Fruit fly (Drosophila melanogaster) whole organism, larva: ENCODE results near the gene Es2.

Experiments used
- noc ChIP-seq: fragments of 200-800 bp; sonication (Bioruptor generic); optimal IDR thresholded peaks from 3 replicates; lab custom pipeline; 2019; ENCODE audit warnings: missing biosample characterization, mild to moderate bottlenecking, missing genetic modification characterization, moderate library complexity

Es2 gene

dm6 chrX:8469606-8470005 lies 8.3 kb downstream of the Es2 start:
- no peak for TF ChIP-seq noc

dm6 chrX:8470588-8470987 lies 9.3 kb downstream of the Es2 start, which contains the start of gene Cp7Fa:
Gene Cp7Fa (plus strand): TSS chrX:8470888.
- TF ChIP-seq noc = no peak

- no peak for TF ChIP-seq noc
Measured at dm6 chrX:8473339-8473887, 12.1 kb downstream of the Es2 start, which contains the start of gene Cp7Fb. Gene Cp7Fb (plus strand): TSS chrX:8473837.

dm6 chrX:8475657-8476056 lies 14.4 kb downstream of the Es2 start:
- TF ChIP-seq noc = no peak

- TF ChIP-seq noc = no peak
Measured at dm6 chrX:8476817-8477216, 15.5 kb downstream of the Es2 start, which contains the start of gene Cp7Fc. Gene Cp7Fc (plus strand): TSS chrX:8477117.

- TF ChIP-seq noc = no peak
Measured at dm6 chrX:8479031-8479568, 17.8 kb downstream of the Es2 start, which contains the start of gene Cp36. Gene Cp36 (plus strand): TSS chrX:8479319.

- no peak for TF ChIP-seq noc
Measured at dm6 chrX:8481462-8481861, 20.2 kb downstream of the Es2 start, which contains the start of gene Cp38. Gene Cp38 (plus strand): TSS chrX:8481837.

- TF ChIP-seq noc = no peak
Measured at dm6 chrX:8483671-8484070, 22.4 kb downstream of the Es2 start, which contains the start of gene CG33223. Gene CG33223 (minus strand): TSS chrX:8483885.

- TF ChIP-seq noc = no peak
Measured at dm6 chrX:8484778-8485177, 23.5 kb downstream of the Es2 start.

dm6 chrX:8489048-8489447 lies 27.8 kb downstream of the Es2 start, which contains the start of gene CG33181:
Gene CG33181 (plus strand): TSS chrX:8489348.
- no peak for TF ChIP-seq noc

- no peak for TF ChIP-seq noc
Measured at dm6 chrX:8489485-8489970, 28.2 kb downstream of the Es2 start, which contains the start of gene otu. Gene otu (minus strand): TSS chrX:8489535.

dm6 chrX:8490291-8490975 lies 29.2 kb downstream of the Es2 start:
- no peak for TF ChIP-seq noc

dm6 chrX:8490976-8491345 lies 29.7 kb downstream of the Es2 start:
- TF ChIP-seq noc = peak; percentile 25

- no peak for TF ChIP-seq noc
Measured at dm6 chrX:8491452-8492046, 30.3 kb downstream of the Es2 start.

- no peak for TF ChIP-seq noc
Measured at dm6 chrX:8492849-8493248, 31.6 kb downstream of the Es2 start.

- TF ChIP-seq noc = no peak
Measured at dm6 chrX:8493473-8493872, 32.2 kb downstream of the Es2 start.

dm6 chrX:8496362-8496761 lies 35.1 kb downstream of the Es2 start:
- TF ChIP-seq noc = no peak
